Worm (Caenorhabditis elegans) whole organism, L1 larva: ENCODE measurements around the gene rpl-33.

Experiments used
- C04F5.9 ChIP-seq: sonication (generic microtip); optimal IDR thresholded peaks from 2 replicates; lab custom pipeline; 2016; ENCODE audit warnings: missing genetic modification characterization, missing compliant biosample characterization
- aha-1 ChIP-seq: fragments of 150-350 bp; optimal IDR thresholded peaks from 2 replicates; lab custom pipeline; 2014; ENCODE audit warnings: missing biosample characterization, missing genetic modification characterization
- aly-2 ChIP-seq: fragments of 150-350 bp; optimal IDR thresholded peaks from 2 replicates; lab custom pipeline; 2014; ENCODE audit warnings: missing biosample characterization, missing genetic modification characterization
- ama-1 ChIP-seq: fragments of 150-350 bp; optimal IDR thresholded peaks from 2 replicates; lab custom pipeline; 2014
- ceh-63 ChIP-seq: fragments of 200-800 bp; sonication (Bioruptor generic); optimal IDR thresholded peaks from 2 replicates; lab custom pipeline; 2018; ENCODE audit warnings: mild to moderate bottlenecking, missing genetic modification characterization, missing compliant biosample characterization
- ceh-8 ChIP-seq: fragments of 200-800 bp; sonication (Bioruptor generic); optimal IDR thresholded peaks from 2 replicates; lab custom pipeline; 2018; ENCODE audit warnings: mild to moderate bottlenecking, missing genetic modification characterization, moderate library complexity, missing compliant biosample characterization
- ceh-88 ChIP-seq: fragments of 200-800 bp; sonication (Bioruptor generic); IDR thresholded peaks from 2 replicates; pipeline ENCODE4 v1.3.6; 2022; ENCODE audit warnings: missing genetic modification characterization, missing compliant biosample characterization
- dpl-1 ChIP-seq, 3 experiments: fragments of 150-350 bp in 2 of 3; sonication (generic microtip) in 1 of 3; optimal IDR thresholded peaks; 2 replicates each; lab custom pipeline; 2014 to 2017; ENCODE audit warnings: missing biosample characterization in 3 of 3, missing genetic modification characterization in 3 of 3, missing genetic modification reagents in 3 of 3
- dsc-1 ChIP-seq: sonication (generic microtip); optimal IDR thresholded peaks from 2 replicates; lab custom pipeline; 2016; ENCODE audit warnings: mild to moderate bottlenecking, missing genetic modification characterization, missing compliant biosample characterization
- egl-13 ChIP-seq: sonication (generic microtip); optimal IDR thresholded peaks from 2 replicates; lab custom pipeline; 2016; ENCODE audit warnings: missing genotype, missing genetic modification reagents, missing genetic modification characterization, missing compliant biosample characterization
- elt-2 ChIP-seq: sonication (generic microtip); optimal IDR thresholded peaks from 2 replicates; lab custom pipeline; 2016; ENCODE audit warnings: missing genetic modification characterization, mild to moderate bottlenecking, inconsistent platforms, missing compliant biosample characterization, missing genetic modification reagents
- fkh-10 ChIP-seq: sonication (generic microtip); optimal IDR thresholded peaks from 2 replicates; lab custom pipeline; 2017; ENCODE audit warnings: missing biosample characterization, missing genetic modification reagents, missing genetic modification characterization
- fkh-4 ChIP-seq: sonication (generic microtip); optimal IDR thresholded peaks from 2 replicates; lab custom pipeline; 2016; ENCODE audit warnings: missing compliant biosample characterization, missing genetic modification characterization, borderline replicate concordance
- fkh-8 ChIP-seq: sonication (generic microtip); optimal IDR thresholded peaks from 2 replicates; lab custom pipeline; 2016; ENCODE audit warnings: mild to moderate bottlenecking, missing genetic modification characterization, missing compliant biosample characterization
- fos-1 ChIP-seq: fragments of 150-350 bp; optimal IDR thresholded peaks from 2 replicates; lab custom pipeline; 2014; ENCODE audit warnings: missing biosample characterization, missing genetic modification characterization
- grh-1 ChIP-seq: fragments of 200-800 bp; sonication (Bioruptor generic); IDR thresholded peaks from 2 replicates; pipeline ENCODE4 v1.3.6; 2022; ENCODE audit warnings: missing genetic modification reagents, missing genetic modification characterization, missing compliant biosample characterization
- irx-1 ChIP-seq: sonication (generic microtip); optimal IDR thresholded peaks from 2 replicates; lab custom pipeline; 2016; ENCODE audit warnings: missing genetic modification characterization, missing compliant biosample characterization
- jun-1 ChIP-seq: fragments of 150-350 bp; optimal IDR thresholded peaks from 2 replicates; lab custom pipeline; 2014; ENCODE audit warnings: missing biosample characterization, missing genetic modification reagents, missing genetic modification characterization
- lin-14 ChIP-seq: fragments of 200-800 bp; sonication (Bioruptor generic); optimal IDR thresholded peaks from 2 replicates; lab custom pipeline; 2018; ENCODE audit warnings: mild to moderate bottlenecking, missing genetic modification characterization, moderate library complexity, missing compliant biosample characterization
- lin-35 ChIP-seq, 2 experiments: fragments of 150-350 bp; optimal IDR thresholded peaks; 2 replicates each; lab custom pipeline; 2014; ENCODE audit warnings: missing biosample characterization in 2 of 2, missing genetic modification characterization in 2 of 2, missing genetic modification reagents in 2 of 2
- lir-3 ChIP-seq: sonication (generic microtip); optimal IDR thresholded peaks from 2 replicates; lab custom pipeline; 2016; ENCODE audit warnings: mild to moderate bottlenecking, missing genetic modification characterization, moderate library complexity, missing compliant biosample characterization; ENCODE audit not compliant: poor library complexity
- mdl-1 ChIP-seq, 2 experiments: fragments of 150-350 bp; optimal IDR thresholded peaks; 2 replicates each; lab custom pipeline; 2014 to 2017; ENCODE audit warnings: missing biosample characterization in 2 of 2, missing genetic modification characterization in 2 of 2, inconsistent platforms in 1 of 2
- mef-2 ChIP-seq: fragments of 150-350 bp; optimal IDR thresholded peaks from 2 replicates; lab custom pipeline; 2014; ENCODE audit warnings: missing biosample characterization, missing genetic modification characterization
- mep-1 ChIP-seq: fragments of 150-350 bp; optimal IDR thresholded peaks from 2 replicates; lab custom pipeline; 2014; ENCODE audit warnings: missing biosample characterization, missing genetic modification characterization
- nhr-20 ChIP-seq: sonication (generic microtip); optimal IDR thresholded peaks from 2 replicates; lab custom pipeline; 2016; ENCODE audit warnings: mild to moderate bottlenecking, missing genetic modification characterization, missing compliant biosample characterization
- nhr-237 ChIP-seq: fragments of 150-350 bp; optimal IDR thresholded peaks from 2 replicates; lab custom pipeline; 2014; ENCODE audit warnings: missing biosample characterization, missing genetic modification characterization
- nhr-28 ChIP-seq: fragments of 150-350 bp; optimal IDR thresholded peaks from 2 replicates; lab custom pipeline; 2014; ENCODE audit warnings: missing biosample characterization, missing genetic modification characterization
- nhr-47 ChIP-seq: sonication (generic microtip); optimal IDR thresholded peaks from 2 replicates; lab custom pipeline; 2016; ENCODE audit warnings: mild to moderate bottlenecking, missing genetic modification characterization, moderate library complexity, missing compliant biosample characterization
- nhr-71 ChIP-seq: sonication (generic microtip); optimal IDR thresholded peaks from 2 replicates; lab custom pipeline; 2016; ENCODE audit warnings: mild to moderate bottlenecking, missing genetic modification characterization, moderate library complexity, missing compliant biosample characterization
- nhr-77 ChIP-seq: fragments of 150-350 bp; optimal IDR thresholded peaks from 2 replicates; lab custom pipeline; 2014; ENCODE audit warnings: missing biosample characterization, missing genetic modification characterization
- nhr-85 ChIP-seq: sonication (generic microtip); peaks from one replicate; lab custom pipeline; 2016; ENCODE audit warnings: missing genetic modification characterization, inconsistent platforms, missing compliant biosample characterization
- rnt-1 ChIP-seq: sonication (generic microtip); optimal IDR thresholded peaks from 2 replicates; lab custom pipeline; 2016; ENCODE audit warnings: mild to moderate bottlenecking, missing genetic modification characterization, moderate library complexity, missing compliant biosample characterization
- skn-1 ChIP-seq: fragments of 150-350 bp; optimal IDR thresholded peaks from 2 replicates; lab custom pipeline; 2014; ENCODE audit warnings: missing biosample characterization, missing genetic modification characterization
- snpc-4 ChIP-seq: fragments of 150-350 bp; optimal IDR thresholded peaks from 2 replicates; lab custom pipeline; 2014; ENCODE audit warnings: missing biosample characterization, missing genetic modification characterization
- snu-23 ChIP-seq: sonication (generic microtip); optimal IDR thresholded peaks from 2 replicates; lab custom pipeline; 2016; ENCODE audit warnings: missing genetic modification characterization, missing compliant biosample characterization
- sup-37 ChIP-seq: fragments of 200-800 bp; sonication (Bioruptor generic); optimal IDR thresholded peaks from 2 replicates; lab custom pipeline; 2018; ENCODE audit warnings: mild to moderate bottlenecking, missing genetic modification characterization, missing compliant biosample characterization
- swsn-7 ChIP-seq: sonication (generic microtip); optimal IDR thresholded peaks from 2 replicates; lab custom pipeline; 2016; ENCODE audit warnings: missing genetic modification characterization, missing compliant biosample characterization
- tlp-1 ChIP-seq: fragments of 150-350 bp; optimal IDR thresholded peaks from 2 replicates; lab custom pipeline; 2014; ENCODE audit warnings: missing biosample characterization, missing genetic modification characterization
- unc-62 ChIP-seq: fragments of 150-350 bp; optimal IDR thresholded peaks from 2 replicates; lab custom pipeline; 2014; ENCODE audit warnings: missing biosample characterization, missing genetic modification reagents, missing genetic modification characterization
- unc-98 ChIP-seq: fragments of 200-800 bp; sonication (Bioruptor generic); IDR thresholded peaks from 2 replicates; pipeline ENCODE4 v1.3.6; 2022; ENCODE audit warnings: missing genetic modification characterization, missing compliant biosample characterization
- vab-15 ChIP-seq: sonication (generic microtip); optimal IDR thresholded peaks from 2 replicates; lab custom pipeline; 2017; ENCODE audit warnings: missing genotype, mild to moderate bottlenecking, missing genetic modification characterization, missing compliant biosample characterization
- xbp-1 ChIP-seq: sonication (generic microtip); optimal IDR thresholded peaks from 2 replicates; lab custom pipeline; 2016; ENCODE audit warnings: missing genetic modification characterization, missing compliant biosample characterization
- zag-1 ChIP-seq: fragments of 150-350 bp; optimal IDR thresholded peaks from 2 replicates; lab custom pipeline; 2014; ENCODE audit warnings: missing biosample characterization, missing genetic modification characterization
- ztf-4 ChIP-seq: fragments of 150-350 bp; optimal IDR thresholded peaks from 2 replicates; lab custom pipeline; 2014; ENCODE audit warnings: missing biosample characterization, missing genetic modification characterization

rpl-33 gene

ce11 chrII:7059274-7059757, 46.0 kb upstream of the rpl-33 start (continued):
- TF ChIP-seq lir-3 (peak; percentile 37), ama-1 (lab: Kevin White, UChicago) (no peak), mef-2 (no peak), dpl-1 (GFP tag; optimal IDR thresholded peaks at IDR 0.05; lab: Kevin White, UChicago) (peak in 2 of 3 experiments; percentile 32 to 36), fkh-4 (tag; lab: Kevin White, UChicago) (no peak), nhr-28 (no peak), snu-23 (peak; percentile 69), fkh-10 (no peak), unc-62 (no peak), ceh-8 (GFP tag; lab: Kevin White, UChicago) (no peak), zag-1 (tag; lab: Kevin White, UChicago) (no peak), C04F5.9 (no peak), ceh-88 (GFP tag; lab: Robert Waterston, UW) (no peak), nhr-47 (tag; lab: Kevin White, UChicago) (peak; percentile 18), nhr-20 (tag; lab: Kevin White, UChicago) (peak; percentile 87), vab-15 (tag; lab: Kevin White, UChicago) (no peak), nhr-85 (tag; lab: Kevin White, UChicago) (peak; percentile 94), irx-1 (tag; lab: Kevin White, UChicago) (no peak), swsn-7 (no peak), sup-37 (GFP tag; lab: Kevin White, UChicago) (no peak), aha-1 (tag; lab: Kevin White, UChicago) (no peak), ceh-63 (GFP tag; lab: Kevin White, UChicago) (no peak), jun-1 (tag; lab: Kevin White, UChicago) (no peak), ztf-4 (tag; lab: Kevin White, UChicago) (peak; percentile 30), aly-2 (no peak), fkh-8 (tag; lab: Kevin White, UChicago) (no peak), egl-13 (tag; lab: Kevin White, UChicago) (no peak), mdl-1 (tag; optimal IDR thresholded peaks at IDR 0.05; lab: Kevin White, UChicago) (peak in 1 of 2 experiments; percentile 75), dsc-1 (tag; lab: Kevin White, UChicago) (peak; percentile 45), unc-98 (GFP tag; lab: Robert Waterston, UW) (no peak), fos-1 (peak; percentile 14)
- TF ChIP-seq, all 84 proteins: peak for 27

ce11 chrII:7060202-7060601, 45.2 kb upstream of the rpl-33 start:
- no peak for TF ChIP-seq mep-1 (tag; lab: Kevin White, UChicago)
- TF ChIP-seq nhr-77 (tag; lab: Kevin White, UChicago): no peak
- TF ChIP-seq tlp-1 (tag; lab: Kevin White, UChicago): no peak
- peak; percentile 32 for TF ChIP-seq lin-14 (GFP tag; lab: Kevin White, UChicago)
- TF ChIP-seq grh-1 (GFP tag; lab: Robert Waterston, UW): no peak
- peak; percentile 15 for TF ChIP-seq nhr-71 (tag; lab: Kevin White, UChicago)
- peak; percentile 57 for TF ChIP-seq rnt-1 (tag; lab: Kevin White, UChicago)
- no peak for TF ChIP-seq snpc-4
- TF ChIP-seq ama-1 (lab: Kevin White, UChicago): no peak
- peak; percentile 19 for TF ChIP-seq nhr-20 (tag; lab: Kevin White, UChicago)
- no peak for TF ChIP-seq irx-1 (tag; lab: Kevin White, UChicago)
- TF ChIP-seq lin-35 (GFP tag; optimal IDR thresholded peaks at IDR 0.05; lab: Kevin White, UChicago): peak in 1 of 2 experiments; percentile 13
- TF ChIP-seq elt-2 (tag; lab: Kevin White, UChicago): peak; percentile 93
- TF ChIP-seq xbp-1 (tag; lab: Kevin White, UChicago): no peak
- TF ChIP-seq nhr-237 (tag; lab: Kevin White, UChicago): no peak
- TF ChIP-seq jun-1 (tag; lab: Kevin White, UChicago): no peak
- no peak for TF ChIP-seq skn-1
